Fruit fly (Drosophila melanogaster): ENCODE data around the gene CG43673.
A peak's percentile ranks its signal among the peaks of the same experiment; 100 is the strongest.

Gene CG43673

DNA sequence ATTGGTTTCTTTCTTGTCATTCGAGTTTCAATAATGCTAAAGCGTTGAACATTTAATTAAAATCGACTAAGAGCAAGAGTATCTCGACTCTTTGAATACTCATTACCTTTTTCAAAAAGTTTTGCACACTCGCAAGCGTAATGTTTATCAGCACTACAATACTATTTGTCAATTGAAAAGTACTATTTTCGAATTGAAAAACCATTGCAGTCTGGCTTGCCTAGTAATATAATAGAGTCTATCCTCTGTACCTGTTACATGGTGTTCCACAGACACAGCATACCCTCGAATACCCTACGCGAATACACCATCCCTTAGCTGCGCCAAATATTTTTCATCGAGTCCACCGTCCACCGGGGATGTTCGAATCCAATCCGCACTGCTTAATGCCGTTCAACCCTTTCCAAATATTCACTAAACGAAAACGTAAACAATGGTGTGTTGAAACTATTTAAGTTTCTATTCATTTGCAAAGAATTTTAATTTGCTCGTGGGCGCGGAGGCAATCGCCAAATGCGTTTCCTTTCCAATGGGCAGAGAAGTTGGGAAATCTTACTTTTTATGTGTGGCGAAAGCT, 39.8 kb downstream of the CG43673 start (continued):
- no peak for TF ChIP-seq CkIIα-i1 (GFP tag; IDR thresholded peaks at IDR 0.05)
- peak; percentile 14 for TF ChIP-seq CG1233 (GFP tag; optimal IDR thresholded peaks at IDR 0.05)
- no peak for TF ChIP-seq PHDP (tag; optimal IDR thresholded peaks at IDR 0.05)
- TF ChIP-seq ase (GFP tag; IDR thresholded peaks at IDR 0.05), result no peak
- TF ChIP-seq CTCF (GFP tag; optimal IDR thresholded peaks at IDR 0.05), result no peak
- TF ChIP-seq CG5953 (GFP tag; IDR thresholded peaks at IDR 0.05), result no peak
- peak; percentile 8 for TF ChIP-seq CG17829 (tag; optimal IDR thresholded peaks at IDR 0.05)
- TF ChIP-seq CG14014 (GFP tag; IDR thresholded peaks at IDR 0.05), result no peak
- no peak for TF ChIP-seq Taf1 (GFP tag; IDR thresholded peaks at IDR 0.05)
- no peak for TF ChIP-seq Rx (GFP tag; IDR thresholded peaks at IDR 0.05)
- peak; percentile 31 for TF ChIP-seq CG30403 (GFP tag; optimal IDR thresholded peaks at IDR 0.05)
- TF ChIP-seq CG12155 (GFP tag; optimal IDR thresholded peaks at IDR 0.05), result no peak
- TF ChIP-seq Dbx (GFP tag; IDR thresholded peaks at IDR 0.05), result 0 out of 3 replicates have a peak, but pooled peaks have one; percentile 19
- peak; percentile 1 for TF ChIP-seq HLH54F (GFP tag; optimal IDR thresholded peaks at IDR 0.05)
- peak; percentile 4 for TF ChIP-seq CG15601 (tag; optimal IDR thresholded peaks at IDR 0.05)
- peak; percentile 36 for TF ChIP-seq CG2120 (GFP tag; optimal IDR thresholded peaks at IDR 0.05)

DNA sequence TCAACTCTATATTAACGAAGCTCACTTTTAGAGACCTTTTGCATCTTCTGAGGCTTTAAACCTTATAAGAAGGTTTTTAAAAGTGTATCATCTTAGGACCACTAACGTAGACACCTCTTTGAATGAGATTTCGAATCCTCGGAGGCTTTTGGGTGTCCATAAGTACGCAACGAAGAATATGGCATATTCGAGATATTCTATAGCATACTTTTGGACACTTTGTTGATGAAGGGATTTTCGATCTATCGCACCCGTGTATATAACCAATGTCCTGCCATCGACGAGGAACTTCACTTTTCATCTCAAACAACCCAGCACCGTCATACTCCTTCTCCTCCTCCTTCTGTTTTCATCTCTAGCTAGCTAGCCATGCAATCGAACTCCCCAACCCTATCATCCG, 43.4 kb downstream of the CG43673 start:
- TF ChIP-seq Abd-B (GFP tag; optimal IDR thresholded peaks at IDR 0.05), result no peak
- TF ChIP-seq CG7271 (tag; optimal IDR thresholded peaks at IDR 0.05), result no peak
- no peak for TF ChIP-seq CG18619 (GFP tag; optimal IDR thresholded peaks at IDR 0.05)
- no peak for TF ChIP-seq sug (tag; optimal IDR thresholded peaks at IDR 0.05)
- TF ChIP-seq Awh (GFP tag; IDR thresholded peaks at IDR 0.05), result no peak
- peak; percentile 90 for TF ChIP-seq CG17612 (GFP tag; IDR thresholded peaks at IDR 0.05)
- TF ChIP-seq CG8290 (GFP tag; optimal IDR thresholded peaks at IDR 0.05), result peak; percentile 53
- TF ChIP-seq CG8290 (tag; optimal IDR thresholded peaks at IDR 0.05), result peak in 1 of 2 experiments; percentile 85
- TF ChIP-seq CG31441 (GFP tag; IDR thresholded peaks at IDR 0.05), result no peak
